Fruit fly (Drosophila melanogaster): Measurements from ENCODE around the gene Lkb1.

dm6 chr3R:13656294-13656693 lies 20.1 kb upstream of the Lkb1 start, which contains the start of gene Rbp4:
- TF ChIP-seq Dll (optimal IDR thresholded peaks at IDR 0.05) = no peak
- no peak for TF ChIP-seq EcR (GFP tag; optimal IDR thresholded peaks at IDR 0.05)
- no peak for TF ChIP-seq usp (GFP tag; optimal IDR thresholded peaks at IDR 0.05)
- no peak for TF ChIP-seq pan (optimal IDR thresholded peaks at IDR 0.05)
- TF ChIP-seq psq (optimal IDR thresholded peaks at IDR 0.05) = no peak

Data from whole organism.